Worm (Caenorhabditis elegans): ENCODE measurements around the gene M7.8.

ce11 chrIV:11068314-11068713 is 26.6 kb downstream of the M7.8 start:
- no peak for TF ChIP-seq nhr-41 (GFP tag; IDR thresholded peaks at IDR 0.05)
- no peak for TF ChIP-seq dmd-8 (GFP tag; IDR thresholded peaks at IDR 0.05)

Data from whole organism, L4 larva.